Worm (Caenorhabditis elegans) whole organism, L4/young adult: Measurements from ENCODE around the gene Y41D4B.6.

Experiments
- W03F9.2 ChIP-seq: fragments of 150-350 bp; optimal IDR thresholded peaks from 2 replicates; lab custom pipeline; 2014; ENCODE audit warnings: missing biosample characterization, missing genetic modification characterization
- dao-5 ChIP-seq: sonication (generic microtip); optimal IDR thresholded peaks from 2 replicates; lab custom pipeline; 2016; ENCODE audit warnings: missing genotype, missing genetic modification characterization, moderate library complexity, missing compliant biosample characterization
- him-1 ChIP-seq: sonication (generic microtip); optimal IDR thresholded peaks from 2 replicates; lab custom pipeline; 2016; ENCODE audit warnings: missing genotype, missing genetic modification reagents, missing genetic modification characterization, missing compliant biosample characterization

ce11 chrIV:1659978-1660377 lies 26.4 kb downstream of the Y41D4B.6 start, which contains the start of gene Y41D4B.4:
- no peak for TF ChIP-seq W03F9.2
- no peak for TF ChIP-seq him-1
- TF ChIP-seq dao-5 (tag; lab: Kevin White, UChicago), result no peak
